Fruit fly (Drosophila melanogaster): Measurements from ENCODE around the gene Qtzl.

Gene Qtzl

dm6 chr2L:12038177-12038581, 42.6 kb downstream of the Qtzl start, which contains the start of gene Tom70 (continued):
- TF ChIP-seq vnd (GFP tag; IDR thresholded peaks at IDR 0.05; ENCODE audit: partially characterized antibody) (peak; percentile 48; the same call in 2 of the 3 replicates), CG10366 (GFP tag; IDR thresholded peaks at IDR 0.05) (no peak), Scr (GFP tag; IDR thresholded peaks at IDR 0.05; ENCODE audit: partially characterized antibody) (peak; percentile 58), E2f1 (GFP tag; IDR thresholded peaks at IDR 0.05) (no peak), pzg (GFP tag; optimal IDR thresholded peaks at IDR 0.05) (peak; percentile 63)

- TF ChIP-seq sens (GFP tag) (peak; percentile 73), sug (tag; optimal IDR thresholded peaks at IDR 0.05) (peak; percentile 19), row (GFP tag; IDR thresholded peaks at IDR 0.05) (peak; percentile 80), nmo (GFP tag; optimal IDR thresholded peaks at IDR 0.05) (peak; percentile 52), CG4282 (GFP tag; optimal IDR thresholded peaks at IDR 0.05) (no peak), Opbp (GFP tag; IDR thresholded peaks at IDR 0.05; ENCODE audit: partially characterized antibody) (peak; percentile 23; the same call in 2 of the 3 replicates), CG17829 (tag; optimal IDR thresholded peaks at IDR 0.05) (peak; percentile 4), klu (GFP tag; IDR thresholded peaks at IDR 0.05) (no peak), mld (GFP tag; IDR thresholded peaks at IDR 0.05; ENCODE audit: partially characterized antibody) (no peak), CG15073 (GFP tag; optimal IDR thresholded peaks at IDR 0.05) (peak; percentile 41), HLH54F (GFP tag; optimal IDR thresholded peaks at IDR 0.05) (no peak), zfh1 (GFP tag; IDR thresholded peaks at IDR 0.05) (no peak), CG6765 (GFP tag; optimal IDR thresholded peaks at IDR 0.05) (no peak), CG13287 (GFP tag; IDR thresholded peaks at IDR 0.05; ENCODE audit: partially characterized antibody) (peak; percentile 48; the same call in 1 of the 2 replicates), twi (tag; optimal IDR thresholded peaks at IDR 0.05) (peak; percentile 77), CG15011 (GFP tag; optimal IDR thresholded peaks at IDR 0.05) (no peak), Ptx1 (GFP tag; IDR thresholded peaks at IDR 0.05) (no peak), cato (GFP tag; optimal IDR thresholded peaks at IDR 0.05; ENCODE audit: borderline replicate concordance) (no peak), bbx (GFP tag; IDR thresholded peaks at IDR 0.05; ENCODE audit: partially characterized antibody) (peak; percentile 35; the same call in 1 of the 2 replicates), CG3065 (GFP tag; optimal IDR thresholded peaks at IDR 0.05) (no peak), grn (GFP tag; optimal IDR thresholded peaks at IDR 0.05) (no peak), ham (GFP tag; IDR thresholded peaks at IDR 0.05) (no peak), CHES-1-like (GFP tag; optimal IDR thresholded peaks at IDR 0.05) (peak; percentile 5), pzg (GFP tag; optimal IDR thresholded peaks at IDR 0.05) (peak; percentile 68), Dref (GFP tag; IDR thresholded peaks at IDR 0.05) (peak; percentile 58), CG13296 (GFP tag; optimal IDR thresholded peaks at IDR 0.05) (no peak), CG7271 (tag; optimal IDR thresholded peaks at IDR 0.05) (no peak), CG9876 (GFP tag; optimal IDR thresholded peaks at IDR 0.05) (no peak), gfzf (GFP tag; optimal IDR thresholded peaks at IDR 0.05) (peak; percentile 27), Mes4 (GFP tag; optimal IDR thresholded peaks at IDR 0.05) (no peak), crp (GFP tag; optimal IDR thresholded peaks at IDR 0.05) (peak; percentile 6 to 88), CG3995 (GFP tag; optimal IDR thresholded peaks at IDR 0.05) (peak; percentile 2), YL-1 (GFP tag; optimal IDR thresholded peaks at IDR 0.05) (peak; percentile 57), E2f2 (GFP tag; IDR thresholded peaks at IDR 0.05) (peak; percentile 49), CG11093 (GFP tag; IDR thresholded peaks at IDR 0.05) (no peak), CG14710 (tag; optimal IDR thresholded peaks at IDR 0.05) (peak; percentile 31), bigmax (GFP tag; optimal IDR thresholded peaks at IDR 0.05) (peak; percentile 24), HmgD (GFP tag; optimal IDR thresholded peaks at IDR 0.05) (peak; percentile 28), Myb (GFP tag; optimal IDR thresholded peaks at IDR 0.05) (peak; percentile 87), GATAe (GFP tag; conservative IDR thresholded peaks at IDR 0.05) (no peak), sob (GFP tag; IDR thresholded peaks at IDR 0.05) (no peak), sd (tag; optimal IDR thresholded peaks at IDR 0.05) (peak; percentile 62), Gug (GFP tag; IDR thresholded peaks at IDR 0.05) (no peak), Hr51 (GFP tag; optimal IDR thresholded peaks at IDR 0.05) (no peak), CG2678 (tag; optimal IDR thresholded peaks at IDR 0.05) (no peak)
Observed at dm6 chr2L:12040510-12040909, 45.0 kb downstream of the Qtzl start, which contains the start of gene CG6766. Gene CG6766 (minus strand): TSS chr2L:12040689.

Data from whole organism, embryonic.